Worm (Caenorhabditis elegans) whole organism, early embryonic: ENCODE data around the gene prp-8.

ENCODE experiments used
- B0310.2 ChIP-seq: sonication (generic microtip); optimal IDR thresholded peaks from 2 replicates; lab custom pipeline; 2016; ENCODE audit warnings: mild to moderate bottlenecking, missing genetic modification characterization, missing compliant biosample characterization
- F13C5.2 ChIP-seq: sonication (generic microtip); optimal IDR thresholded peaks from 2 replicates; lab custom pipeline; 2017; ENCODE audit warnings: mild to moderate bottlenecking, missing genetic modification characterization, inconsistent platforms, missing compliant biosample characterization
- aly-1 ChIP-seq: sonication (generic microtip); optimal IDR thresholded peaks from 2 replicates; lab custom pipeline; 2016; ENCODE audit warnings: missing genetic modification characterization, missing compliant biosample characterization
- ama-1 ChIP-seq: fragments of 150-350 bp; optimal IDR thresholded peaks from 2 replicates; lab custom pipeline; 2014
- ceh-13 ChIP-seq: fragments of 200-800 bp; sonication (Bioruptor generic); optimal IDR thresholded peaks from 2 replicates; lab custom pipeline; 2018; ENCODE audit warnings: mild to moderate bottlenecking, missing genetic modification characterization, missing compliant biosample characterization
- ceh-36 ChIP-seq: sonication (generic microtip); optimal IDR thresholded peaks from 2 replicates; lab custom pipeline; 2016; ENCODE audit warnings: missing genetic modification characterization, inconsistent platforms, missing compliant biosample characterization
- ets-7 ChIP-seq: sonication (generic microtip); optimal IDR thresholded peaks from 2 replicates; lab custom pipeline; 2016; ENCODE audit warnings: missing genotype, missing genetic modification characterization, missing compliant biosample characterization
- flt-1 ChIP-seq: fragments of 200-800 bp; sonication (Bioruptor generic); IDR thresholded peaks from 2 replicates; pipeline ENCODE4 v1.3.6; 2022; ENCODE audit warnings: missing genetic modification characterization, missing compliant biosample characterization
- hmbx-1 ChIP-seq: sonication (generic microtip); optimal IDR thresholded peaks from 2 replicates; lab custom pipeline; 2016; ENCODE audit warnings: mild to moderate bottlenecking, missing genetic modification characterization, missing compliant biosample characterization
- hmg-4 ChIP-seq: fragments of 200-800 bp; sonication (Bioruptor generic); optimal IDR thresholded peaks from 2 replicates; lab custom pipeline; 2018; ENCODE audit warnings: mild to moderate bottlenecking, missing genetic modification characterization, missing compliant biosample characterization
- hnd-1 ChIP-seq: sonication (generic microtip); optimal IDR thresholded peaks from 2 replicates; lab custom pipeline; 2016; ENCODE audit warnings: missing genetic modification characterization, missing compliant biosample characterization
- pes-1 ChIP-seq: fragments of 200-800 bp; sonication (Bioruptor generic); IDR thresholded peaks from 2 replicates; pipeline ENCODE4 v1.3.6; 2022; ENCODE audit warnings: missing genetic modification reagents, missing genetic modification characterization, missing compliant biosample characterization
- scrt-1 ChIP-seq: fragments of 200-800 bp; sonication (Bioruptor generic); IDR thresholded peaks from 2 replicates; pipeline ENCODE4 v1.3.6; 2022; ENCODE audit warnings: missing genetic modification characterization, missing compliant biosample characterization
- sea-1 ChIP-seq: fragments of 200-800 bp; sonication (Bioruptor generic); conservative IDR thresholded peaks from 2 replicates; pipeline ENCODE4 v1.3.6; 2022; ENCODE audit warnings: missing genetic modification characterization, missing compliant biosample characterization
- tbx-11 ChIP-seq: fragments of 200-800 bp; sonication (Bioruptor generic); IDR thresholded peaks from 2 replicates; pipeline ENCODE4 v1.3.6; 2022; ENCODE audit warnings: missing genetic modification characterization, missing compliant biosample characterization
- tbx-37 ChIP-seq: fragments of 200-800 bp; sonication (Bioruptor generic); conservative IDR thresholded peaks from 2 replicates; pipeline ENCODE4 v1.3.6; 2022; ENCODE audit warnings: missing genetic modification reagents, missing genetic modification characterization, missing compliant biosample characterization
- tra-4 ChIP-seq: sonication (generic microtip); optimal IDR thresholded peaks from 2 replicates; lab custom pipeline; 2017; ENCODE audit warnings: missing genetic modification characterization, missing compliant biosample characterization

The prp-8 gene

DNA sequence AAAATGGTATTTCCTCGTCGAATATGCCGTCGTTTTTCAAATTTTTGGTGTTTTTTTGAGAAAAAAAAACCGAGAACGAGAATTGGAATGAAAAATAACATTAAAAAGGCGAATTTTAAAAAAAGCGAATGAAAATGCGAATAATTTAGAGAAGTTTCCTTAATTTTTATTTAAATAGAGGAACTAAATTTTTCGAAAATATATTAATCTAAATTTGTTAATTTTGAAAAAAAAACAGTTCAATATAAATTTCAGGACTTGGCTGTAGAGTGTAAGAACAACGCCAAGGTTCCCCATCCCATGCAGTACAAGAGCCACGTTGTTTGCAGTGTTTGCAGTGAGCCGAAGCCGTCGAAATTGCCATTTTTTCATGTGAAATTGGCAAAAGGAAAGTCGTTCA, 26.3 kb downstream of the prp-8 start, which contains the start of gene C50C3.19:
Gene C50C3.19 (plus strand): TSS at position 301 of the 400 bp plus-strand sequence.
- TF ChIP-seq ceh-36 (no peak), aly-1 (tag; lab: Kevin White, UChicago) (no peak), ets-7 (tag; lab: Kevin White, UChicago) (no peak)

DNA sequence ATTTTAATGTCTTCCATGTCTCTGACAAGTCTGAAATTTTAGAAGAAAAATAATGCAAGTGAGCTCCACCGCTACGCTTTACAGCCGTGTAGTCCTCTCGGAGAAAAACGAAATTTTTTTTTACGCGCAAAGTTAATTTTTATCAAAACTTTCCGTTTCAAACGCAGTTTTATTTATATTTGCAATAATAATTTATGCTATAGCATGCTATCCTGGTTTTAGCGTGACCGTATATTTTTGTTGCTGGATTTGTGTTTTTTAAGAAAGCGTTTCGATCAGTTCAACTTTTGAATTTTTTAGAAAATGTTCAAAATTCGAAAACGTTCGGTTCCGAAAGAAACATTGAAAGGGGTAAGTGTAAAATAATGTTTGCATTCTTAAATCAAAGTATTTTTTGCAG, 27.5 kb downstream of the prp-8 start, which contains the start of gene C50C3.1:
Gene C50C3.1 (plus strand): TSS at position 301 of the 400 bp plus-strand sequence.
- no peak for TF ChIP-seq ceh-13 (GFP tag; lab: Kevin White, UChicago)
- TF ChIP-seq tbx-11 (GFP tag; lab: Robert Waterston, UW), result no peak
- TF ChIP-seq tra-4 (tag; lab: Kevin White, UChicago), result no peak
- TF ChIP-seq sea-1, result no peak
- TF ChIP-seq hmbx-1 (tag; lab: Kevin White, UChicago), result no peak
- TF ChIP-seq B0310.2 (tag; lab: Kevin White, UChicago), result no peak
- TF ChIP-seq aly-1 (tag; lab: Kevin White, UChicago), result no peak
- no peak for TF ChIP-seq hmg-4 (GFP tag; lab: Kevin White, UChicago)
- TF ChIP-seq F13C5.2, result no peak
- TF ChIP-seq tbx-37 (GFP tag; lab: Robert Waterston, UW), result no peak
- no peak for TF ChIP-seq flt-1 (GFP tag; lab: Robert Waterston, UW)
- TF ChIP-seq hnd-1, result no peak
- TF ChIP-seq pes-1, result no peak
- no peak for TF ChIP-seq ama-1 (lab: Kevin White, UChicago)
- TF ChIP-seq scrt-1 (GFP tag; lab: Robert Waterston, UW), result no peak
- no peak for TF ChIP-seq ets-7 (tag; lab: Kevin White, UChicago)
- TF ChIP-seq ceh-36, result no peak

DNA sequence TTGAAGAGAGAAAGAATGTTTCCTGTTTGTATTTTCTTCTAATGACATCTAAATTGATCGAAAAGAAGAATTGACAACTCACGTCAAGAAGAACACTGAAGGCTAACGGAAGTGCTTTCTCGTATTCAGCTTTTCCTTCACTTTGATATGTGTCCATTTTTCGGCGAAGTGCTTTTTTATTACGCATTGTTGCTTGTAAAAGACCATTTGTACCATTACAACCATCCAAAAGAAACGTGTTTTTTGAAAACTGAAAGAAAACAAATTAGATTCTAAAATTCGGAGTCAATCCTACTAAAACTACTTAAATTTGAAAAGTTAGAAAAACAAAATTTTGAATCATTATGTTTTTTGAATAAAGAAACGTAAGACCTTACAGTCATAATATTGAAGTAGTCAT, 34.9 kb downstream of the prp-8 start:
- no peak for TF ChIP-seq ceh-13 (GFP tag; lab: Kevin White, UChicago)
- no peak for TF ChIP-seq ama-1 (lab: Kevin White, UChicago)
- no peak for TF ChIP-seq pes-1
- TF ChIP-seq hmbx-1 (tag; lab: Kevin White, UChicago), result no peak
- TF ChIP-seq hnd-1, result no peak
- TF ChIP-seq tbx-11 (GFP tag; lab: Robert Waterston, UW), result no peak
- TF ChIP-seq B0310.2 (tag; lab: Kevin White, UChicago), result no peak
- TF ChIP-seq tra-4 (tag; lab: Kevin White, UChicago), result no peak

DNA sequence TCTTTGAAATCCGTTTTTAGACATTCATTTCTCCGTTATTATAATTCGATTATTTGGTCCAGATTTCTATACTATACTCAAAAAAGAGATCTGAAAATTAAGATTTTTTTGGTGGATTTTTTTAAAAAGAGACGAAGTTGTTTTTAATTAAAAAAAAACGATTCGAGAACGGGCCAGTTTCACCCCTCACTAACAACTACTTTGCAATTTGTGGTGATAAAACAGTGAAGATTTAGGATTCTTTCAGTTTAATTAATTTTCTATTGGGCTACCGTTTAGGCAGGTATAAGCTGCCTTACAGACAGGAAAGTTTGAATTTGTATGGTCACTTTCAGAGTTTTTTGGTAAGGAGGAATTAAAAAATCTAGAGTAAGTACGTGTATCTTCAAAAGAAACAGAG, 36.9 kb downstream of the prp-8 start, which contains the start of gene unc-36:
Gene unc-36 (minus strand): TSS at position 101 of the 400 bp plus-strand sequence.
- TF ChIP-seq flt-1 (GFP tag; lab: Robert Waterston, UW) (no peak), sea-1 (no peak), aly-1 (tag; lab: Kevin White, UChicago) (no peak), pes-1 (no peak), ets-7 (tag; lab: Kevin White, UChicago) (no peak), scrt-1 (GFP tag; lab: Robert Waterston, UW) (no peak), tbx-11 (GFP tag; lab: Robert Waterston, UW) (no peak), tbx-37 (GFP tag; lab: Robert Waterston, UW) (no peak), ceh-36 (no peak), hmg-4 (GFP tag; lab: Kevin White, UChicago) (no peak), tra-4 (tag; lab: Kevin White, UChicago) (no peak), F13C5.2 (no peak), B0310.2 (tag; lab: Kevin White, UChicago) (no peak), ceh-13 (GFP tag; lab: Kevin White, UChicago) (no peak), ama-1 (lab: Kevin White, UChicago) (no peak), hmbx-1 (tag; lab: Kevin White, UChicago) (no peak), hnd-1 (no peak)

DNA sequence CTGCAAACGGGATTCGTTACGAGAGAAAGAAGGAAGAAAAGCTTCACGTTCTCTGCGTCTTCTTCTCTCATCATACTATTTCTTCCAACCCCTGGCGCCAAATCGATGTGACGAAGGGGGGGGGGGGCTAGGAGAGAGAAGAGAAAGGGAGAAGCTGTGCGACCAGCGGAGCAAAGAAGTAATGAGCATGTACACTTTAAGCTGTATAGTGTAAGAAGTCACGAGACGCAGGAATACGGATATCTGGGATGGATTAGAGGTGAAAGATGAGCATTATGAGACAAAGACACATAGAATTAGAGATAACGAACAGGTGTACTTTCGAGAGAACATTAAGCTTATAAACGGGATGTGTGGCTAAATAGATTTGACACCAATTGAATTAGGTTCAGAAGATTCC, 37.6 kb downstream of the prp-8 start:
- TF ChIP-seq B0310.2 (tag; lab: Kevin White, UChicago) (no peak), ceh-36 (peak; percentile 0), scrt-1 (GFP tag; lab: Robert Waterston, UW) (no peak)

DNA sequence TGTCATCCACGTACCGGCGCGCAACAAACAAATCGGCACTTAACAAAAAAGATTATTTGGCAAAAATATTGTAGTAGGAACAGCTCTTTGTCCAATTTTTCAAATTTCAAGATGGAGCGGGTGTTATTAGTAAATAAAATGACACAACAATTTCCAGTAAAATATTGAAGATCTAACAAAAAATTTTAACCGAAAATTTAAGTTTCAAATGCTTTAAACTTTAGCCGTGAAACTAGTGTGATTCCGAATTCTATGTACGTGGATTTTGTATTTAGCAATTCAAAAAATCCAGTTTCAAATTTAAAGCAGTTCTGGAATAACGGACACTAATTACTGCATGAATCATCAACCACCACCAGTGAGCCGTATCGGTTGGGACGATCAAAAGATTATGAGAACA, 38.6 kb downstream of the prp-8 start, which contains the start of gene snb-5:
Gene snb-5 (plus strand): TSS at position 301 of the 400 bp plus-strand sequence.
- TF ChIP-seq hnd-1, result no peak
- TF ChIP-seq F13C5.2, result no peak
- no peak for TF ChIP-seq flt-1 (GFP tag; lab: Robert Waterston, UW)
- no peak for TF ChIP-seq ceh-13 (GFP tag; lab: Kevin White, UChicago)
- no peak for TF ChIP-seq aly-1 (tag; lab: Kevin White, UChicago)
- no peak for TF ChIP-seq ceh-36
- no peak for TF ChIP-seq tra-4 (tag; lab: Kevin White, UChicago)
- TF ChIP-seq tbx-37 (GFP tag; lab: Robert Waterston, UW), result no peak

DNA sequence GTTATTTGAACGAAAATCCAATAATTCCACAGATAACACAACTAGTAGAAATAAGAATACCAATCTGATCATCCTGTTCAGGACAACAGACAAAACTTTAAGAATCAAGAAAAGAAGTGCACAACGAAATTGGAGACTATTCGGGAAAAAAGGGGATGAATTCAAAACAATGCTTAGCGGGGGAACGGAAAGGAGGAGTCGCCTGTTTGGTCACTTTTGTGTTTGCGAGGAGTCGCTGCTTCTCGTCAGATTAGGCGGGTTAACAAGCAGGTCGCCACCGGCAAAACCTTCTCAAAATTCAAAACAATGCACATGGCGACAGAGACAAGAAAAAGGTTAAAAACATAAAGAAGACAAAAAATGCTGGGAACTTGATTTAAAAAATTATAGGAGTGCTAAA, 45.6 kb downstream of the prp-8 start, which contains the start of gene C30A5.10:
Gene C30A5.10 (minus strand): TSS at position 101 of the 400 bp plus-strand sequence.
- no peak for TF ChIP-seq sea-1
- TF ChIP-seq hmg-4 (GFP tag; lab: Kevin White, UChicago), result no peak
- no peak for TF ChIP-seq tbx-37 (GFP tag; lab: Robert Waterston, UW)
- no peak for TF ChIP-seq F13C5.2
- no peak for TF ChIP-seq flt-1 (GFP tag; lab: Robert Waterston, UW)
- TF ChIP-seq B0310.2 (tag; lab: Kevin White, UChicago), result no peak
- no peak for TF ChIP-seq hmbx-1 (tag; lab: Kevin White, UChicago)
- no peak for TF ChIP-seq aly-1 (tag; lab: Kevin White, UChicago)

DNA sequence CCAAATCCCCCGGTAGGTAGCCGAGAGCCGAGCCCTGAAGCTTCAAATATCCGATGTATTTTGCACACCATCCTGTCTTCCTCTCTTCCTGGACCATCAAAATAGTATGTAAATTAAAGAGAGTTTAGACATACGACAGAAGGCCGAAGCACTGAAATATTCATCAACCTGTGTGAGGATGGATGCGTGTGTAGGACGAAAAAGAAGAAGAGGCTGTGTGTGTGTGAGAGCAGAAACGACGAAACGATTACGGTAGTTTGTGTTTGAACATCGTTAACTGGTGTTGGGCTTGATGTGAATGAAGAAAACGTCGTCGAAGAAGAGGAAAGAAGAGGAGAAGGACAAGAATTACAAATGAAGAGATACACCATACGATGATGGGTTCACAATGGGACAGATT, 47.4 kb downstream of the prp-8 start:
- TF ChIP-seq ama-1 (lab: Kevin White, UChicago), result no peak
- TF ChIP-seq flt-1 (GFP tag; lab: Robert Waterston, UW), result no peak
- no peak for TF ChIP-seq hmbx-1 (tag; lab: Kevin White, UChicago)
- TF ChIP-seq aly-1 (tag; lab: Kevin White, UChicago), result no peak
- TF ChIP-seq B0310.2 (tag; lab: Kevin White, UChicago), result no peak
- TF ChIP-seq pes-1, result no peak
- no peak for TF ChIP-seq hnd-1
- TF ChIP-seq tbx-37 (GFP tag; lab: Robert Waterston, UW), result no peak
- no peak for TF ChIP-seq tbx-11 (GFP tag; lab: Robert Waterston, UW)
- no peak for TF ChIP-seq sea-1
- TF ChIP-seq ceh-13 (GFP tag; lab: Kevin White, UChicago), result no peak
- no peak for TF ChIP-seq F13C5.2
- no peak for TF ChIP-seq hmg-4 (GFP tag; lab: Kevin White, UChicago)
- TF ChIP-seq ceh-36, result no peak
- TF ChIP-seq tra-4 (tag; lab: Kevin White, UChicago), result no peak
- TF ChIP-seq scrt-1 (GFP tag; lab: Robert Waterston, UW), result no peak
- TF ChIP-seq ets-7 (tag; lab: Kevin White, UChicago), result no peak
